Fruit fly (Drosophila melanogaster) whole organism, adult: ENCODE results near the gene CG2224.

Experiments used
- Crg-1 ChIP-seq: fragments of 200-800 bp; sonication (Bioruptor generic); optimal IDR thresholded peaks from 2 replicates; lab custom pipeline; 2016; ENCODE audit warnings: missing biosample characterization, missing genetic modification characterization
- Hr96 ChIP-seq: fragments of 200-800 bp; sonication (Bioruptor generic); optimal IDR thresholded peaks from 2 replicates; lab custom pipeline; 2016; ENCODE audit warnings: missing biosample characterization, missing genetic modification characterization
- cnc ChIP-seq, 2 experiments: fragments of >200 bp; optimal IDR thresholded peaks; 2 replicates each; lab custom pipeline; 2017

DNA sequence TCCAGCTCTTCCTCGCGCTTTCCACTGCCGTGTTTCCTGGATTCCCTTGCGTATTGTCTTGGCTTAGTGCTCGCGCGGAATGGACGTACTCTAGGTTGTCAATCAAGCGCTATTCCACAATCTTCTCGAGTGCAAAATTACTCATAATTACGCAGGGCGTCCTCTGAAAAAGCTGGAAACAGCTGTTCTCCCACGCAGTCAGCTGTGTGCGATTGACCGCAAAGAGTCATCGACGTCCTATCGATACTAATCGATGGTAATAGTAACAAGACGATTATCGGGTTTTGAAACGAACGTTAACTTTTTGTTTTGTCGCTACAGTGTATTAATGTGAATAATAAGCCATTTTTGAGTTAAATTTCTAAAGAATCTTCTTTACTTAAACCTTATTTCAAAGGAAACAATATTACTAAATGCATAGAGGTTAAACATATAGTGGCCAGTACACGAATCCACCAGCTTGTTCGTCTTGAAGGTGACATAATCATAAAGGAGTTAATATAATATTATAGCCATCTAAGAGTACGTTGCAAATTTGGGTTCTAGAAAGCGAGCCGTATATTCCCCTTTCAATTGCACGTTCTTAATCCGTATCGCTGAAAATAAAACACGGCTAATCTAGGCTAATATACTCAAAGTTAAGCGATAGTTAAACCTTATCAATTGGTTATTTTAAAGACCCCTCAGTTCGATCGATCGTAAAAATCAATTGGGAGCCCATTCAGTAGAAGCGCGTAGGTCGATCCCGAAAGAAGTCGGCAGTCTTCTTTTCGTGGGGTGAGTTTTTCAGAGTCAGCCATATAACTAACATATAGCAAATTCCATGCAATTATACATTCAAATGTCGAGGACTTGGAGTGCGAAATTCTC is at the start of gene CG2224, which contains the start of gene CDase:
- TF ChIP-seq Crg-1 (no peak), cnc (optimal IDR thresholded peaks at IDR 0.05; lab: Kevin White, UChicago) (no peak), Hr96 (GFP tag; lab: Kevin White, UChicago) (no peak)
